Fruit fly (Drosophila melanogaster) whole organism, pupa: ENCODE results near the gene RpL28.
A peak's percentile ranks its signal among the peaks of the same experiment; 100 is the strongest.

ENCODE experiments used
- CG10348 ChIP-seq: fragments of 200-800 bp; sonication (Bioruptor generic); IDR thresholded peaks from 2 replicates; pipeline ENCODE4 v1.3.6; 2022; ENCODE audit warnings: missing biosample characterization, missing genetic modification characterization
- CG12605 ChIP-seq: fragments of 200-800 bp; sonication (Bioruptor generic); IDR thresholded peaks from 2 replicates; pipeline ENCODE4 v1.3.6; 2022; ENCODE audit warnings: missing biosample characterization, missing genetic modification characterization
- CG13204 ChIP-seq: fragments of 200-800 bp; sonication (Bioruptor generic); optimal IDR thresholded peaks from 2 replicates; lab custom pipeline; 2018; ENCODE audit warnings: missing biosample characterization, mild to moderate bottlenecking, missing genetic modification characterization, moderate library complexity
- CG14655 ChIP-seq: fragments of 200-800 bp; sonication (Bioruptor generic); optimal IDR thresholded peaks from 3 replicates; lab custom pipeline; 2017; ENCODE audit warnings: mild to moderate bottlenecking, missing biosample characterization, missing genetic modification reagents, missing genetic modification characterization
- CG15710 ChIP-seq: fragments of 200-800 bp; sonication (Bioruptor generic); optimal IDR thresholded peaks from 2 replicates; lab custom pipeline; 2018; ENCODE audit warnings: missing biosample characterization, mild to moderate bottlenecking, missing genetic modification characterization, moderate library complexity
- CG17806 ChIP-seq: fragments of 200-800 bp; sonication (Bioruptor generic); optimal IDR thresholded peaks from 2 replicates; lab custom pipeline; 2018; ENCODE audit warnings: missing biosample characterization, mild to moderate bottlenecking, missing genetic modification characterization, moderate library complexity
- CG32121 ChIP-seq: fragments of 200-800 bp; sonication (Bioruptor generic); IDR thresholded peaks from 2 replicates; pipeline ENCODE4 v1.3.6; 2022; ENCODE audit warnings: missing biosample characterization, missing genetic modification characterization
- CG34367 ChIP-seq: fragments of 200-800 bp; sonication (Bioruptor generic); optimal IDR thresholded peaks from 2 replicates; lab custom pipeline; 2018; ENCODE audit warnings: missing biosample characterization, mild to moderate bottlenecking, missing genetic modification characterization
- CG4496 ChIP-seq: fragments of 200-800 bp; sonication (Bioruptor generic); IDR thresholded peaks from 3 replicates; pipeline ENCODE4 v1.3.6; 2022; ENCODE audit warnings: missing biosample characterization, missing genetic modification characterization
- CG8159 ChIP-seq: fragments of 200-800 bp; sonication (Bioruptor generic); optimal IDR thresholded peaks from 3 replicates; lab custom pipeline; 2018; ENCODE audit warnings: missing biosample characterization, mild to moderate bottlenecking, missing genetic modification characterization, moderate library complexity
- CG8301 ChIP-seq: fragments of 200-800 bp; sonication (Bioruptor generic); optimal IDR thresholded peaks from 2 replicates; lab custom pipeline; 2018; ENCODE audit warnings: missing biosample characterization, mild to moderate bottlenecking, missing genetic modification characterization
- CG9948 ChIP-seq: fragments of 200-800 bp; sonication (Bioruptor generic); optimal IDR thresholded peaks from 2 replicates; lab custom pipeline; 2018; ENCODE audit warnings: missing biosample characterization, mild to moderate bottlenecking, missing genetic modification characterization, moderate library complexity
- D1 ChIP-seq: fragments of 200-800 bp; sonication (Bioruptor generic); optimal IDR thresholded peaks from 2 replicates; lab custom pipeline; 2018; ENCODE audit warnings: missing biosample characterization, mild to moderate bottlenecking, missing genetic modification characterization, moderate library complexity
- EcR ChIP-seq: fragments of 200-800 bp; sonication (Bioruptor generic); optimal IDR thresholded peaks from 3 replicates; lab custom pipeline; 2019; ENCODE audit warnings: missing biosample characterization, missing genetic modification characterization, mild to moderate bottlenecking, moderate library complexity, missing genetic modification reagents
- Ets98B ChIP-seq: fragments of 200-800 bp; sonication (Bioruptor generic); IDR thresholded peaks from 2 replicates; pipeline ENCODE4 v1.3.6; 2022; ENCODE audit warnings: missing biosample characterization, missing genetic modification characterization
- Pif1A ChIP-seq: fragments of 200-800 bp; sonication (Bioruptor generic); optimal IDR thresholded peaks from 3 replicates; lab custom pipeline; 2016; ENCODE audit warnings: missing biosample characterization, missing genetic modification characterization
- Pif1B ChIP-seq: fragments of 200-800 bp; sonication (Bioruptor generic); optimal IDR thresholded peaks from 3 replicates; lab custom pipeline; 2016; ENCODE audit warnings: missing biosample characterization, missing genetic modification characterization
- Snoo ChIP-seq: fragments of 200-800 bp; sonication (Bioruptor generic); optimal IDR thresholded peaks from 3 replicates; lab custom pipeline; 2017; ENCODE audit warnings: missing biosample characterization, mild to moderate bottlenecking, missing genetic modification characterization, inconsistent platforms
- fd96Ca ChIP-seq: fragments of 200-800 bp; sonication (Bioruptor generic); IDR thresholded peaks from 3 replicates; pipeline ENCODE4 v1.3.6; 2022; ENCODE audit warnings: missing biosample characterization, missing genetic modification characterization
- gl ChIP-seq: fragments of 200-800 bp; sonication (Bioruptor generic); optimal IDR thresholded peaks from 2 replicates; lab custom pipeline; 2018; ENCODE audit warnings: missing biosample characterization, mild to moderate bottlenecking, missing genetic modification characterization
- rn ChIP-seq: fragments of 200-800 bp; sonication (Bioruptor generic); IDR thresholded peaks from 2 replicates; pipeline ENCODE4 v1.3.6; 2022; ENCODE audit warnings: missing biosample characterization, missing genetic modification characterization

RpL28 gene

DNA sequence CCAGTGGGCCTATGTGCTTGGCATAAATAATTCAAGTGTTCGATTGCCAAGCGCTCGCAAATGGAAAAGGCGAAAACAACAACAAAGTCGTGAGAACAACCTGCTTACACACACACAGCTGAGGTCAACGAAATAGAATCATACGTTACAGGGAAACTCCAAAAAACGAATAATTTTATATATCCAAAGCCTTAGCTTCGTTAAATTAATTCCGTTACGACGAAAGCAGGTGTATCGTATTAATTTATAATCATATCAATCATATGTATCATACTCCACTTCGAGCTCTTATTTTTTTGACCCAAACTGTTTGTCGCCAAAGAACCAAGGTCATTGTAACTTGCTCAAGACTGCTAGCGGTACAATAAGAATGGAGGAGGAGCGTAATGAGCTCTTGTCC, 43.3 kb downstream of the RpL28 start:
- TF ChIP-seq Ets98B (GFP tag; lab: Robert Waterston, UW) (peak; percentile 92), fd96Ca (GFP tag; lab: Robert Waterston, UW) (peak; percentile 92), CG34367 (tag; lab: Kevin White, UChicago) (peak; percentile 89), D1 (tag; lab: Kevin White, UChicago) (no peak), CG9948 (tag; lab: Kevin White, UChicago) (peak; percentile 93), CG8301 (peak; percentile 94), CG12605 (peak; percentile 91), EcR (peak; percentile 98), CG14655 (no peak), CG32121 (peak; percentile 81), rn (GFP tag; lab: Robert Waterston, UW) (peak; percentile 78), Pif1B (GFP tag; lab: Kevin White, UChicago) (peak; percentile 92), Snoo (peak; percentile 92), CG15710 (tag; lab: Kevin White, UChicago) (peak; percentile 93), CG10348 (GFP tag; lab: Robert Waterston, UW) (peak; percentile 19; the same call in 1 of the 2 replicates), CG4496 (GFP tag; lab: Robert Waterston, UW) (peak; percentile 95), Pif1A (no peak), CG13204 (GFP tag; lab: Kevin White, UChicago) (peak; percentile 87), CG17806 (tag; lab: Kevin White, UChicago) (peak; percentile 93), CG8159 (tag; lab: Kevin White, UChicago) (peak; percentile 95), gl (tag; lab: Kevin White, UChicago) (peak; percentile 89)

DNA sequence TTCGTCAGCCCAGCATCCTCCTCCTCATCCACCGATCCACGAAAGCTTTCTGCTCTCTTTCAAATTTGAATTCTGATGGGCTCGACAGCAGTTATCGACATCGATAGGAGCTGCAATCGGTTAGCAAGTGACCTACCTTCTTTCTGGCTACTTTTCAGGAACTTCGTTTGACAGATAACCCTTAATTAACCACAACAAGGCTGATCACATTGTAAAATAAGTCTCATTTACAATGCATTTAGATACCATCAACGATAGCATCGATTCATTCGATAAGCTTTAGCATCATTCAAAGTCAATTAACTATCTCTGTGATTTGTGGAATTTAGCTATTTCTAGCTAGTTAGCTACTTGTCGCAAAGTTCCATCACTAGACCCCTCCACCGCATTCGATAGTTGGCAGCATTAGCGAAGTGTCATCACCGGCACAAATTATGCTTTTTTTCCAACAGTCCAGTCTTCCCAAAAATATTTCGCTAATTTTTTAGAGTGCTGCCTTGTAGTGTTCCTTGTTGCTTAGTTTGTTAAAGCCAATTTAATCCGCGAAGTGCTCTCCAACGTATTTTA, 44.1 kb downstream of the RpL28 start, which contains the start of the genes MnM and Girdin:
TSS of gene MnM (minus strand) at position 51 of the 567 bp plus-strand sequence.
TSS of gene Girdin (plus strand) at position 401 of the 567 bp plus-strand sequence.
- TF ChIP-seq CG4496 (GFP tag; lab: Robert Waterston, UW) (no peak), fd96Ca (GFP tag; lab: Robert Waterston, UW) (0 out of 3 replicates have a peak, but pooled peaks have one; percentile 53), Ets98B (GFP tag; lab: Robert Waterston, UW) (no peak), CG12605 (no peak), CG15710 (tag; lab: Kevin White, UChicago) (no peak), CG13204 (GFP tag; lab: Kevin White, UChicago) (no peak), CG34367 (tag; lab: Kevin White, UChicago) (no peak), Pif1A (no peak), CG8159 (tag; lab: Kevin White, UChicago) (no peak), Pif1B (GFP tag; lab: Kevin White, UChicago) (no peak), CG14655 (no peak), CG10348 (GFP tag; lab: Robert Waterston, UW) (peak; percentile 16; the same call in 1 of the 2 replicates), CG32121 (peak; percentile 35; the same call in 1 of the 2 replicates), CG8301 (no peak), EcR (peak; percentile 7)

DNA sequence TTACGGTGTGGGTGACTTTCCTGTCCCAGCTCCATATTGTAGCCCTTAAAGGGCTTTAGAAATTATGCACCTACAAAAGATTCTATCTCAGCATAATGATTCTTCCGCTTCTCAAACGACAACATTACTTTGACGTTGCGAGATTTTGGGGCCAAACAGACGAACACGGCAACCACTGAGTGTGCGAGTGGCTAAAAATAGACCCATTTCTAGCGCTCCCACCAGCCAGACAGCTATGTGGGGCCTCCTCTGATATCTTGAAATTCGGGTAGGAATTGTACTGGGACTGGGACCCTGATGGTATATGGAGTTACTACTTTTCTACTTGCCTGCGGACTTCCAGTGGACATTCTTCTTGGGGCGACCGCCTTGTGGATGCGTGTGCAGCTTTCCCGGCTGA, 44.9 kb downstream of the RpL28 start:
- TF ChIP-seq CG12605 (no peak), CG8159 (tag; lab: Kevin White, UChicago) (no peak), rn (GFP tag; lab: Robert Waterston, UW) (no peak), gl (tag; lab: Kevin White, UChicago) (no peak), Pif1B (GFP tag; lab: Kevin White, UChicago) (no peak), CG14655 (no peak), Ets98B (GFP tag; lab: Robert Waterston, UW) (no peak), CG34367 (tag; lab: Kevin White, UChicago) (no peak), CG13204 (GFP tag; lab: Kevin White, UChicago) (no peak), fd96Ca (GFP tag; lab: Robert Waterston, UW) (no peak)
- TF ChIP-seq, all 21 proteins: peak for 0

DNA sequence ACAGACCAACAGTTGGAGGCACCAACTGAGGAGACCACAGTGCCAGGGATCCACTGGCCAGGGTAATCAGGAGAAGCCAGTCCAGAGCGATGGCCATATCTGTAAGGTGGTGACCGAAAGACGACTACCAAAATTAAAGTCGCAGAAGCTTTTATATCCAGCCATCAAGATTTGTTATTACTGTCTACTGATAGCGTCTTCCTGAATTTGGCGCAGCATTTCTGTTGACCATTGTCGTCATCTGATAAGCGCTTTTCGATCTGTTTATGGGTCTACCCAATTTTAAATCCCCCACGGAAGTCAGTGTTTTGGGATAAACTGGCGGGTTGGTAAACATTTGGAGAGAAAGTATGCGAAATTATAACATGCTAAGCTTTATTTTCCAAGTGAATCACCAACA, 50.3 kb downstream of the RpL28 start, which contains the start of gene CG14963:
TSS of gene CG14963 (minus strand) at position 101 of the 400 bp plus-strand sequence.
- TF ChIP-seq CG13204 (GFP tag; lab: Kevin White, UChicago) (no peak), gl (tag; lab: Kevin White, UChicago) (no peak), rn (GFP tag; lab: Robert Waterston, UW) (no peak), EcR (no peak), CG9948 (tag; lab: Kevin White, UChicago) (no peak), CG10348 (GFP tag; lab: Robert Waterston, UW) (no peak), CG12605 (no peak), CG8159 (tag; lab: Kevin White, UChicago) (no peak), CG17806 (tag; lab: Kevin White, UChicago) (no peak), CG15710 (tag; lab: Kevin White, UChicago) (no peak), Pif1B (GFP tag; lab: Kevin White, UChicago) (no peak), CG8301 (no peak), CG34367 (tag; lab: Kevin White, UChicago) (no peak), Ets98B (GFP tag; lab: Robert Waterston, UW) (no peak)
